Worm (Caenorhabditis elegans): ENCODE measurements around the gene gck-2.

The gck-2 gene

DNA sequence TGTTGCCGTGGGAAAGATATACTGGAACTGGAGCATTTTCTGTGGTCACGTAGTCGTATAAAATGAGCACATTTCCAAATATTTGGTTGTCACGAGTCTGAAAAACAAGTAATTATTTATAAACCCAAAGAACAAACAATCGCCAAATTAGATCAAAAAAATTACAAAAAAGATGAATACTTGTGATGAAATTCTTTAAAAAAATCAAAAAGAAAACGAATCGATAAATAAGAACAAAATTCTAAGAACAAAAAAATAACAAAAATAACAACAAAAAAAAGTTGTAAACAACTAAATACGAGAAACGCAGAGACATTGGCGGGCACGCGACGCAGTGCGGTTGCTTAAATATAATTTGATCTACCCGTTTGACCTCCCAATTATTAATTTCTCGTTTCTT, 18.7 kb downstream of the gck-2 start, which contains the start of gene ZC404.16:
ZC404.16 (minus strand) TSS at position 101 of the 400 bp plus-strand sequence.
- TF ChIP-seq skn-1 (tag; optimal IDR thresholded peaks at IDR 0.05) (no peak), sea-2 (GFP tag; optimal IDR thresholded peaks at IDR 0.05) (no peak), eor-1 (tag; optimal IDR thresholded peaks at IDR 0.05) (no peak), nhr-77 (tag; optimal IDR thresholded peaks at IDR 0.05) (no peak), ceh-82 (tag; optimal IDR thresholded peaks at IDR 0.05) (no peak), lin-15B (tag; optimal IDR thresholded peaks at IDR 0.05) (no peak), elt-1 (tag; optimal IDR thresholded peaks at IDR 0.05) (no peak), mml-1 (tag; optimal IDR thresholded peaks at IDR 0.05) (no peak)

DNA sequence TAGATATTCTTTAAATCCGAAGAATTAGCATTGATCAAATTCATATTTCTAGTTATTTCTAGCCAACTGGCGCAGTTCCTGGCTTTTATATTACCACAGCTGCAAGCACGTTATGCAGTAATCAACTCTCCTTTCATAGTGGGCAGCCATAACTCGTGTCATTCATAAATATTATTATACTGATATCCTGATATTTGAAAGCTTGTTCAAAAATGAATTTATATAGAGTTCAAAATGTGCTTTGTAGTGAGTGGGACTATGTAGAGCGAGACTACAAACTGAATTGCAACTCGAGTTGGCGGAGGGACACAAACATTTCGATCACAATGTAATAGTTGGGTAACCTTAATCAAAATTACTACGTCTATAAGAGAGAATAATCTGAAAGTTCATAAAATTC, 20.8 kb downstream of the gck-2 start, which contains the start of gene srh-30:
srh-30 (minus strand) TSS at position 101 of the 400 bp plus-strand sequence.
- no peak for TF ChIP-seq unc-39 (tag; optimal IDR thresholded peaks at IDR 0.05)
- no peak for TF ChIP-seq nhr-23 (tag; optimal IDR thresholded peaks at IDR 0.05)
- TF ChIP-seq tbx-2 (tag; optimal IDR thresholded peaks at IDR 0.05): no peak
- no peak for TF ChIP-seq aly-2 (tag; optimal IDR thresholded peaks at IDR 0.05)
- no peak for TF ChIP-seq pha-4 (tag; optimal IDR thresholded peaks at IDR 0.05)
- TF ChIP-seq elt-1 (tag; optimal IDR thresholded peaks at IDR 0.05): no peak

DNA sequence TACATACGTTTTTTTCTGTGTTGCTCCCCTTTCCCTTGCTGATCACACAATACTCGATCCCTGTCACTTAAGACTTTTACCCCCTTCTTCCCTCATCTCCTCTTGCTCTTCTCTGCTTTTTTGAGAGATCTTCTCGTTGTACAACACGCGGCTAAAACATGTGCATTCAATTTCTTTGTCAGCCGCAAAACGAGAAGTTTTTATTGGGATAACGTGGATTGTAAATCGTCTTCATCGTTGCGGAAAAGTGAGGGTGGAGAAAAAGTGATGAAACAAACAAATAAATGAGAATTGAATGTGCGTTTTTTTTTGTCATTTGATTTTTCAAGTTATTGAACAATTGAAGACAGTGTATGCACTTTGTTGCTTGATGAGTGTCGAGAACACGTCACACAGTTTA, 23.0 kb downstream of the gck-2 start:
- no peak for TF ChIP-seq egl-5 (tag; optimal IDR thresholded peaks at IDR 0.05)
- no peak for TF ChIP-seq R02D3.7 (tag; optimal IDR thresholded peaks at IDR 0.05)
- no peak for TF ChIP-seq nhr-28 (tag; optimal IDR thresholded peaks at IDR 0.05)
- no peak for TF ChIP-seq jun-1 (tag; optimal IDR thresholded peaks at IDR 0.05)
- no peak for TF ChIP-seq fos-1 (tag; optimal IDR thresholded peaks at IDR 0.05)
- no peak for TF ChIP-seq lin-39 (tag; optimal IDR thresholded peaks at IDR 0.05)
- TF ChIP-seq eor-1 (tag; optimal IDR thresholded peaks at IDR 0.05): no peak
- TF ChIP-seq nfya-1 (tag; optimal IDR thresholded peaks at IDR 0.05; ENCODE audit: insufficient read depth): no peak
- TF ChIP-seq nhr-237 (tag; optimal IDR thresholded peaks at IDR 0.05): no peak
- no peak for TF ChIP-seq nhr-12 (tag; optimal IDR thresholded peaks at IDR 0.05)
- TF ChIP-seq fkh-2 (tag; optimal IDR thresholded peaks at IDR 0.05): no peak
- no peak for TF ChIP-seq lin-15B (tag; optimal IDR thresholded peaks at IDR 0.05)
- TF ChIP-seq unc-39 (tag; optimal IDR thresholded peaks at IDR 0.05): no peak
- no peak for TF ChIP-seq nhr-11 (tag; optimal IDR thresholded peaks at IDR 0.05)
- no peak for TF ChIP-seq ceh-16 (tag; optimal IDR thresholded peaks at IDR 0.05)
- TF ChIP-seq elt-2 (tag; optimal IDR thresholded peaks at IDR 0.05): no peak
- no peak for TF ChIP-seq sea-2 (GFP tag; optimal IDR thresholded peaks at IDR 0.05)
- no peak for TF ChIP-seq unc-62 (GFP tag; optimal IDR thresholded peaks at IDR 0.05)
- TF ChIP-seq ztf-4 (tag; optimal IDR thresholded peaks at IDR 0.05): no peak
- TF ChIP-seq ZK546.5 (tag; optimal IDR thresholded peaks at IDR 0.05): no peak

DNA sequence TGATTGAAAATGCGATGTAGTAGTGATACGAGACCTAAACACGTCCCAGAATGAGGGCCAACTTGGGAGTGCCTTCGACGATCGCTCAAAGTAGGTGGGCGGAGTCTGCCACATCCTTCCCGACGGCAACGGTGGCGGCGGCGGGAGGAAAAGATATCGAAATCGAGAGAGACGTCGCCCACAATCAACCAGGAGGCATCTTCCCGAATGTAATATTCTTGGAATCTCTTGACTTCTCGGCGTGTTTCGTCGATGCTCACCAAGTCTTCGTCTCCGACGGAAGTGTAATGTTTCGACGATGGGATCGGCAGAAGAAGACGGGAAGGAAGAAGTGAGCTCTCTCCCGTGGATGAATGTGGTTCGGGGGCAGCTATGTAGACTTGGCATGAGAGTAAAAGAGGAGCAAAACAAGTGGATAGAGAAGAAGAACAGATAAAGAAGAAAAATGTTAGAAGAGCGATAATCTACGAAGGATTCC, 24.0 kb downstream of the gck-2 start, which contains the start of the genes T25F10.1 and clik-1:
T25F10.1 (plus strand) TSS at position 51 of the 478 bp plus-strand sequence.
clik-1 (minus strand) TSS at position 281 of the 478 bp plus-strand sequence.
- no peak for TF ChIP-seq eor-1 (tag; optimal IDR thresholded peaks at IDR 0.05)
- peak; percentile 17 for TF ChIP-seq nfya-1 (tag; optimal IDR thresholded peaks at IDR 0.05; ENCODE audit: insufficient read depth)

DNA sequence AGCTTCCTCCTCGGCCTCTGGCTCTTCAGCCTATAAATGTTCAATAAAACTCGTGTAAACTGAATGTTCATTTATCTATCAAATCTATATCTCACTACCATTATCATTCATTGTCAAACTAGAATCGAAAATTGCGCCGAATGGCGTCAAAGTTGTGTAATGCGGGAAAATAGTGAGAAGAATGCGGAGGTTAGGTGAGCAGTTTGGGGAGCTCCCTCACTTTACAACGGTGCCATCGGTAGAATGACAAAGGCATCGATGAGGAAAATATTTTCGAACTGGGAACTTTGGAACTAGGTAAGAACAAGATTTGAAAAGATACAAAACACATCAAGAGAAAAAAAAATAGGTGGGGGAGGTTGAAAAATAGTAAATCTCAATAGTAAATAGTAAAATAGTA, 24.9 kb downstream of the gck-2 start:
- TF ChIP-seq nhr-11 (tag; optimal IDR thresholded peaks at IDR 0.05) (no peak), nhr-67 (tag; optimal IDR thresholded peaks at IDR 0.05) (no peak)

DNA sequence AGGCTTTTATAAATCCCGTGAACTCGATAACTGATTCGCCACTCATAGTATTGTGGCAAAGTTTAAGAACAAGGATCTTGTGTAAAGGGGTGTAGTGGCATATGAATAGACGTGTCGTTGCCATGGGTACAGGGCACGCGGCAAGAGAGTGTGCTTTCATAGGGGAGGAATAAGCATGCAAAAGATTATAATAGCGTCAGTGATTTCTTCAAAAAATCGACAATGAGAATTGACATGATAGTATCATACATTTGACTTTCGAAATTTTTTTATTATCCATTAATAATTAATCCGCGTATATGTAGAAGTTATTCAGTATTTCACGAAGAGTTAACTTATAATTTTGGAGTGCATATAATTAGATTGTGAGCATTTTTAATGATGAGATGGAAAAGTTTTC, 27.5 kb downstream of the gck-2 start, which contains the start of gene bbs-8:
bbs-8 (minus strand) TSS at position 101 of the 400 bp plus-strand sequence.
- no peak for TF ChIP-seq elt-3 (tag; optimal IDR thresholded peaks at IDR 0.05)
- no peak for TF ChIP-seq ceh-16 (tag; optimal IDR thresholded peaks at IDR 0.05)
- no peak for TF ChIP-seq ceh-28 (tag; optimal IDR thresholded peaks at IDR 0.05)
- TF ChIP-seq lin-39 (tag; optimal IDR thresholded peaks at IDR 0.05): no peak
